Worm (Caenorhabditis elegans): ENCODE results near the gene C50D2.7.

- TF ChIP-seq ama-1 (optimal IDR thresholded peaks at IDR 0.05) (no peak), ets-7 (tag; optimal IDR thresholded peaks at IDR 0.05) (no peak), F13C5.2 (tag; optimal IDR thresholded peaks at IDR 0.05) (no peak), B0310.2 (tag; optimal IDR thresholded peaks at IDR 0.05) (no peak), hmbx-1 (tag; optimal IDR thresholded peaks at IDR 0.05) (no peak), flt-1 (GFP tag; IDR thresholded peaks at IDR 0.05) (no peak), pes-1 (GFP tag; IDR thresholded peaks at IDR 0.05) (no peak), scrt-1 (GFP tag; IDR thresholded peaks at IDR 0.05) (no peak), ceh-36 (tag; optimal IDR thresholded peaks at IDR 0.05) (no peak), tbx-37 (GFP tag; conservative IDR thresholded peaks at IDR 0.05) (no peak)
Measured at ce11 chrII:67663-68062, 27.4 kb downstream of the C50D2.7 start.

Measured in whole organism, early embryonic.